Fruit fly (Drosophila melanogaster) Kc167 (cell line): ENCODE results near the gene Fas3.

Source experiments
- Myc ChIP-seq: fragments of >200 bp; optimal IDR thresholded peaks from 2 replicates; lab custom pipeline; 2017; ENCODE audit warnings: missing external identifiers
- h ChIP-seq: fragments of >200 bp; optimal IDR thresholded peaks from 3 replicates; lab custom pipeline; 2018; ENCODE audit warnings: missing external identifiers
- psq ChIP-seq: fragments of >200 bp; optimal IDR thresholded peaks from 2 replicates; lab custom pipeline; 2017; ENCODE audit warnings: missing external identifiers

- no peak for TF ChIP-seq psq (lab: Kevin White, UChicago)
- no peak for TF ChIP-seq Myc (lab: Kevin White, UChicago)
- no peak for TF ChIP-seq h (lab: Kevin White, UChicago)
Measured at dm6 chr2L:18302780-18303179, 17.1 kb upstream of the Fas3 start.
